Fruit fly (Drosophila melanogaster) whole organism, embryonic: Measurements from ENCODE around the gene Mtp.

Source experiments
- Aef1 ChIP-seq: fragments of 200-800 bp; sonication (Bioruptor generic); IDR thresholded peaks from 3 replicates; pipeline ENCODE4 v1.3.6; 2022; ENCODE audit warnings: missing biosample characterization, missing genetic modification characterization
- Atf-2 ChIP-seq: fragments of 200-800 bp; sonication (Bioruptor generic); optimal IDR thresholded peaks from 2 replicates; lab custom pipeline; 2016; ENCODE audit warnings: missing biosample characterization, missing genetic modification characterization
- CG11398 ChIP-seq: fragments of 200-800 bp; sonication (Bioruptor generic); optimal IDR thresholded peaks from 2 replicates; lab custom pipeline; 2016; ENCODE audit warnings: missing biosample characterization, missing genetic modification characterization
- CG11560 ChIP-seq: fragments of 200-800 bp; sonication (Bioruptor generic); IDR thresholded peaks from 3 replicates; pipeline ENCODE4 v1.3.6; 2022; ENCODE audit warnings: missing biosample characterization, missing genetic modification characterization
- CG12299 ChIP-seq: fragments of 200-800 bp; sonication (Bioruptor generic); optimal IDR thresholded peaks from 2 replicates; lab custom pipeline; 2018; ENCODE audit warnings: missing biosample characterization, mild to moderate bottlenecking, missing genetic modification characterization
- CG1233 ChIP-seq: fragments of 200-800 bp; sonication (Bioruptor generic); optimal IDR thresholded peaks from 4 replicates; lab custom pipeline; 2018; ENCODE audit warnings: missing biosample characterization, mild to moderate bottlenecking, missing genetic modification characterization
- CG15696 ChIP-seq: fragments of 200-800 bp; sonication (Bioruptor generic); optimal IDR thresholded peaks from 2 replicates; lab custom pipeline; 2019; ENCODE audit warnings: missing biosample characterization, mild to moderate bottlenecking, missing genetic modification characterization, moderate library complexity
- CG18476 ChIP-seq: fragments of 200-800 bp; sonication (Bioruptor generic); optimal IDR thresholded peaks from 2 replicates; lab custom pipeline; 2016; ENCODE audit warnings: missing biosample characterization, mild to moderate bottlenecking, missing genetic modification characterization
- CG3065 ChIP-seq: fragments of 200-800 bp; sonication (Bioruptor generic); optimal IDR thresholded peaks from 2 replicates; lab custom pipeline; 2016; ENCODE audit warnings: missing biosample characterization, missing genetic modification characterization
- CG31224 ChIP-seq: fragments of 200-800 bp; sonication (Bioruptor generic); IDR thresholded peaks from 2 replicates; pipeline ENCODE4 v1.3.6; 2022; ENCODE audit warnings: missing biosample characterization, missing genetic modification characterization
- CG31388 ChIP-seq: fragments of 200-800 bp; sonication (Bioruptor generic); optimal IDR thresholded peaks from 2 replicates; lab custom pipeline; 2016; ENCODE audit warnings: missing biosample characterization, missing genetic modification characterization
- CG4617 ChIP-seq: fragments of 200-800 bp; sonication (Bioruptor generic); optimal IDR thresholded peaks from 3 replicates; lab custom pipeline; 2016; ENCODE audit warnings: missing biosample characterization, missing genetic modification characterization, borderline replicate concordance
- CG7271 ChIP-seq: fragments of 200-800 bp; sonication (Bioruptor generic); optimal IDR thresholded peaks from 2 replicates; lab custom pipeline; 2018; ENCODE audit warnings: missing biosample characterization, mild to moderate bottlenecking, missing genetic modification characterization, moderate library complexity
- CG7745 ChIP-seq: fragments of 200-800 bp; sonication (Bioruptor generic); optimal IDR thresholded peaks from 2 replicates; lab custom pipeline; 2018; ENCODE audit warnings: missing biosample characterization, mild to moderate bottlenecking, missing genetic modification characterization, moderate library complexity
- CG7786 ChIP-seq: fragments of 200-800 bp; sonication (Bioruptor generic); optimal IDR thresholded peaks from 2 replicates; lab custom pipeline; 2016; ENCODE audit warnings: missing biosample characterization, missing genetic modification characterization
- CG7963 ChIP-seq: fragments of 200-800 bp; sonication (Bioruptor generic); IDR thresholded peaks from 3 replicates; pipeline ENCODE4 v1.3.6; 2022; ENCODE audit warnings: missing biosample characterization, missing genetic modification characterization; ENCODE audit not compliant: partially characterized antibody
- CG9609 ChIP-seq: fragments of 200-800 bp; sonication (Bioruptor generic); optimal IDR thresholded peaks from 3 replicates; lab custom pipeline; 2016; ENCODE audit warnings: missing biosample characterization, missing genetic modification characterization
- Doc2 ChIP-seq: fragments of 200-800 bp; sonication (Bioruptor generic); IDR thresholded peaks from 2 replicates; pipeline ENCODE4 v1.3.6; 2022; ENCODE audit warnings: missing biosample characterization, missing genetic modification characterization
- ERR ChIP-seq: fragments of 200-800 bp; sonication (Bioruptor generic); optimal IDR thresholded peaks from 2 replicates; lab custom pipeline; 2016; ENCODE audit warnings: missing biosample characterization, missing genetic modification characterization
- Gug ChIP-seq: fragments of 200-800 bp; sonication (Bioruptor generic); IDR thresholded peaks from 4 replicates; pipeline ENCODE4 v1.3.6; 2022; ENCODE audit warnings: missing biosample characterization, missing genetic modification characterization
- Hmr ChIP-seq: fragments of 200-800 bp; sonication (Bioruptor generic); optimal IDR thresholded peaks from 3 replicates; lab custom pipeline; 2017; ENCODE audit warnings: mild to moderate bottlenecking, missing biosample characterization, missing genetic modification reagents, missing genetic modification characterization
- Poxn ChIP-seq: fragments of 200-800 bp; sonication (Bioruptor generic); IDR thresholded peaks from 2 replicates; pipeline ENCODE4 v1.3.6; 2022; ENCODE audit warnings: missing biosample characterization, missing genetic modification characterization
- al ChIP-seq: fragments of 200-800 bp; sonication (Bioruptor generic); IDR thresholded peaks from 2 replicates; pipeline ENCODE4 v1.3.6; 2022; ENCODE audit warnings: missing biosample characterization, missing genetic modification characterization
- chm ChIP-seq: fragments of 200-800 bp; sonication (Bioruptor generic); IDR thresholded peaks from 2 replicates; pipeline ENCODE4 v1.3.6; 2022; ENCODE audit warnings: missing biosample characterization, missing genetic modification characterization
- dan ChIP-seq: fragments of 200-800 bp; sonication (Bioruptor generic); IDR thresholded peaks from 2 replicates; pipeline ENCODE4 v1.3.6; 2022; ENCODE audit warnings: missing biosample characterization, missing genetic modification characterization
- esg ChIP-seq: fragments of 200-800 bp; sonication (Bioruptor generic); conservative IDR thresholded peaks from 2 replicates; pipeline ENCODE4 v1.3.6; 2022; ENCODE audit warnings: missing biosample characterization, missing genetic modification characterization
- eve ChIP-seq, 2 experiments: fragments of >200 bp; optimal IDR thresholded peaks; 2 replicates each; lab custom pipeline; 2017; ENCODE audit warnings: missing biosample characterization in 2 of 2, missing genetic modification characterization in 2 of 2
- fd102C ChIP-seq: fragments of 200-800 bp; sonication (Bioruptor generic); optimal IDR thresholded peaks from 2 replicates; lab custom pipeline; 2018; ENCODE audit warnings: missing biosample characterization, mild to moderate bottlenecking, missing genetic modification characterization, moderate library complexity
- grn ChIP-seq: fragments of 200-800 bp; sonication (Bioruptor generic); optimal IDR thresholded peaks from 3 replicates; lab custom pipeline; 2017; ENCODE audit warnings: missing biosample characterization, missing genetic modification characterization
- h ChIP-seq: fragments of >200 bp; optimal IDR thresholded peaks from 2 replicates; lab custom pipeline; 2017
- ham ChIP-seq: fragments of 200-800 bp; sonication (Bioruptor generic); IDR thresholded peaks from 2 replicates; pipeline ENCODE4 v1.3.6; 2022; ENCODE audit warnings: missing biosample characterization, missing genetic modification characterization
- hb ChIP-seq: fragments of 200-800 bp; sonication (Bioruptor generic); IDR thresholded peaks from 3 replicates; pipeline ENCODE4 v1.3.6; 2022; ENCODE audit warnings: missing biosample characterization, missing genetic modification characterization; ENCODE audit not compliant: partially characterized antibody
- ind ChIP-seq: fragments of 200-800 bp; sonication (Bioruptor generic); optimal IDR thresholded peaks from 3 replicates; lab custom pipeline; 2016; ENCODE audit warnings: missing biosample characterization, missing genetic modification characterization
- insv ChIP-seq, 2 experiments: fragments of 200-800 bp; sonication (Bioruptor generic); optimal IDR thresholded peaks; 3 replicates each; lab custom pipeline; 2016 to 2018; ENCODE audit warnings: missing biosample characterization in 2 of 2, missing genetic modification characterization in 2 of 2
- kay ChIP-seq: fragments of 200-800 bp; sonication (Bioruptor generic); optimal IDR thresholded peaks from 2 replicates; lab custom pipeline; 2016; ENCODE audit warnings: missing biosample characterization, missing genetic modification characterization
- mld ChIP-seq: fragments of 200-800 bp; sonication (Bioruptor generic); IDR thresholded peaks from 3 replicates; pipeline ENCODE4 v1.3.6; 2022; ENCODE audit warnings: missing biosample characterization, missing genetic modification characterization; ENCODE audit not compliant: partially characterized antibody
- oc ChIP-seq: fragments of 200-800 bp; sonication (Bioruptor generic); optimal IDR thresholded peaks from 2 replicates; lab custom pipeline; 2018; ENCODE audit warnings: missing biosample characterization, mild to moderate bottlenecking, missing genetic modification characterization, moderate library complexity
- onecut ChIP-seq: fragments of 200-800 bp; sonication (Bioruptor generic); IDR thresholded peaks from 2 replicates; pipeline ENCODE4 v1.3.6; 2022; ENCODE audit warnings: missing biosample characterization, missing genetic modification characterization
- pfk ChIP-seq: fragments of 200-800 bp; sonication (Bioruptor generic); optimal IDR thresholded peaks from 2 replicates; lab custom pipeline; 2018; ENCODE audit warnings: missing biosample characterization, mild to moderate bottlenecking, missing genetic modification characterization, moderate library complexity
- ranshi ChIP-seq: fragments of 200-800 bp; sonication (Bioruptor generic); IDR thresholded peaks from 2 replicates; pipeline ENCODE4 v1.3.6; 2022; ENCODE audit warnings: missing biosample characterization, missing genetic modification characterization
- row ChIP-seq: fragments of 200-800 bp; sonication (Bioruptor generic); IDR thresholded peaks from 3 replicates; pipeline ENCODE4 v1.3.6; 2022; ENCODE audit warnings: missing biosample characterization, missing genetic modification characterization
- salm ChIP-seq: fragments of 200-800 bp; sonication (Bioruptor generic); optimal IDR thresholded peaks from 2 replicates; lab custom pipeline; 2018; ENCODE audit warnings: missing biosample characterization, mild to moderate bottlenecking, missing genetic modification characterization
- schlank ChIP-seq: fragments of 200-800 bp; sonication (Bioruptor generic); optimal IDR thresholded peaks from 2 replicates; lab custom pipeline; 2018; ENCODE audit warnings: missing biosample characterization, mild to moderate bottlenecking, missing genetic modification characterization
- shn ChIP-seq: fragments of 200-800 bp; sonication (Bioruptor generic); optimal IDR thresholded peaks from 3 replicates; lab custom pipeline; 2016; ENCODE audit warnings: missing biosample characterization, missing genetic modification characterization
- sisA ChIP-seq: fragments of 200-800 bp; sonication (Bioruptor generic); IDR thresholded peaks from 2 replicates; pipeline ENCODE4 v1.3.6; 2022; ENCODE audit warnings: missing biosample characterization, missing genetic modification characterization
- slbo ChIP-seq: fragments of 200-800 bp; sonication (Bioruptor generic); IDR thresholded peaks from 2 replicates; pipeline ENCODE4 v1.3.6; 2022; ENCODE audit warnings: missing biosample characterization, missing genetic modification characterization
- tgo ChIP-seq: fragments of 200-800 bp; sonication (Bioruptor generic); IDR thresholded peaks from 3 replicates; pipeline ENCODE4 v1.3.6; 2022; ENCODE audit warnings: missing biosample characterization, missing genetic modification characterization
- toy ChIP-seq: fragments of 200-800 bp; sonication (Bioruptor generic); IDR thresholded peaks from 2 replicates; pipeline ENCODE4 v1.3.6; 2022; ENCODE audit warnings: missing biosample characterization, missing genetic modification characterization
- vfl ChIP-seq: fragments of 200-800 bp; sonication (Bioruptor generic); optimal IDR thresholded peaks from 2 replicates; lab custom pipeline; 2016; ENCODE audit warnings: missing biosample characterization, missing genetic modification characterization
- zfh1 ChIP-seq: fragments of 200-800 bp; sonication (Bioruptor generic); IDR thresholded peaks from 3 replicates; pipeline ENCODE4 v1.3.6; 2022; ENCODE audit warnings: missing biosample characterization, missing genetic modification characterization
- zfh2 ChIP-seq: fragments of 200-800 bp; sonication (Bioruptor generic); optimal IDR thresholded peaks from 2 replicates; lab custom pipeline; 2016; ENCODE audit warnings: missing biosample characterization, missing genetic modification characterization

Gene Mtp

DNA sequence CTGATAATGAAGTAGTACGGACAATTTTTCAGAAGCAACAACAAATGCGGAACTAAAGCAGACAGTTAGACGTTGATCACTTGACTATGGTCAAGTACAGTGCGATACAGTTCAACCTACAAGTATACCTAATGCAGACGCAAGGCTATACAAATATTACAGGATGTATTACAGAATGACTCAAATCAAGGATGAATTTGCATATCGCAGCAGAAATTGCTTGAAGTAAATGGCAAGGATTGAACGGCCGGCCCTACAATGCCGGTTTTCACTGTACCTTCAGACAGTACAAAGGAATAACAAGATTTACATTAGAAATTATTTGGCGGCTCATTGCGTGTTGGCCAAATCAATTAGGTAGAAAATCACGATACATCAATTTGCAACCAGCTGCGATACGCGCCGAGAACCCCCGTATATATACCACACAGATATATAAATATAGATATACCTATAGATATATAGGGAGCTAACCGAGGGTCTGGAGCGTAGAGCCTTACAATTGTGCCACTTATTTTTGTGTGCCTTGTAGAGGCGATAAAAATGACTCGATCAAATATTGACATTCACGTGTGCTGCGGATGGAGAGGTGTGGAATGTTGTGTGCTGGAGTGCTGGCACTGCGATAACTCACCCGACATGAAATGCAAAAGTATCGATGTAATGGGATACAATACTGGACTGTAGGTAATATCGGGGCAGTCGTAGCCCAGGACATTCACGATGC is 41.2 kb downstream of the Mtp start (continued):
- TF ChIP-seq Atf-2 (GFP tag; lab: Kevin White, UChicago): peak; percentile 14
- no peak for TF ChIP-seq salm (tag; lab: Kevin White, UChicago)
- TF ChIP-seq toy (GFP tag; lab: Robert Waterston, UW): peak; percentile 61; the same call in 1 of the 2 replicates
- no peak for TF ChIP-seq h (lab: Kevin White, UChicago)
- TF ChIP-seq kay (GFP tag; lab: Kevin White, UChicago): peak; percentile 27
- no peak for TF ChIP-seq onecut (GFP tag; lab: Robert Waterston, UW)
- no peak for TF ChIP-seq tgo
- TF ChIP-seq schlank (tag; lab: Kevin White, UChicago): peak; percentile 60
- TF ChIP-seq CG12299 (tag; lab: Kevin White, UChicago): no peak
- TF ChIP-seq zfh1 (GFP tag; lab: Robert Waterston, UW): peak; percentile 52; the same call in 1 of the 3 replicates
- no peak for TF ChIP-seq ranshi (GFP tag; lab: Robert Waterston, UW)
- no peak for TF ChIP-seq CG4617 (GFP tag; lab: Kevin White, UChicago)
- TF ChIP-seq grn (GFP tag; lab: Kevin White, UChicago): no peak
- no peak for TF ChIP-seq CG7745
- peak; percentile 62; the same call in 1 of the 3 replicates for TF ChIP-seq CG11560 (tag; lab: Robert Waterston, UW)
- no peak for TF ChIP-seq vfl (GFP tag; lab: Kevin White, UChicago)
- no peak for TF ChIP-seq CG7271 (tag; lab: Kevin White, UChicago)
- TF ChIP-seq zfh2 (GFP tag; lab: Kevin White, UChicago): peak; percentile 61
- no peak for TF ChIP-seq CG1233 (GFP tag; lab: Kevin White, UChicago)
- TF ChIP-seq CG3065 (GFP tag; lab: Kevin White, UChicago): no peak
- peak; percentile 52 for TF ChIP-seq al (GFP tag; lab: Robert Waterston, UW)
- TF ChIP-seq Gug (GFP tag; lab: Robert Waterston, UW): peak; percentile 78; the same call in 3 of the 4 replicates
- no peak for TF ChIP-seq CG11398 (GFP tag; lab: Kevin White, UChicago)
- no peak for TF ChIP-seq fd102C (GFP tag; lab: Kevin White, UChicago)
- TF ChIP-seq Doc2 (GFP tag; lab: Robert Waterston, UW): no peak
- no peak for TF ChIP-seq CG7963
- no peak for TF ChIP-seq chm (GFP tag; lab: Robert Waterston, UW)
- no peak for TF ChIP-seq pfk (GFP tag; lab: Kevin White, UChicago)
- TF ChIP-seq ERR (GFP tag; lab: Kevin White, UChicago): peak; percentile 50
- TF ChIP-seq insv (GFP tag; optimal IDR thresholded peaks at IDR 0.05; lab: Kevin White, UChicago): no peak
- peak; percentile 55 for TF ChIP-seq sisA (GFP tag; lab: Robert Waterston, UW)
- peak; percentile 63 for TF ChIP-seq ind
- no peak for TF ChIP-seq oc (tag; lab: Kevin White, UChicago)
- peak; percentile 77; the same call in 2 of the 3 replicates for TF ChIP-seq row (GFP tag; lab: Robert Waterston, UW)
- peak; percentile 52 for TF ChIP-seq esg
- TF ChIP-seq shn (GFP tag; lab: Kevin White, UChicago): no peak
- TF ChIP-seq ham (GFP tag; lab: Robert Waterston, UW): 0 out of 2 replicates have a peak, but pooled peaks have one; percentile 19
- peak; percentile 59 for TF ChIP-seq CG31224 (GFP tag; lab: Robert Waterston, UW)
- peak; percentile 54; the same call in 1 of the 2 replicates for TF ChIP-seq Poxn (GFP tag; lab: Robert Waterston, UW)
- peak; percentile 55 for TF ChIP-seq CG7786 (GFP tag; lab: Kevin White, UChicago)
- TF ChIP-seq dan: no peak
- TF ChIP-seq eve (GFP tag; optimal IDR thresholded peaks at IDR 0.05; lab: Kevin White, UChicago): peak in 1 of 2 experiments; percentile 53
- TF ChIP-seq slbo: peak; percentile 91
- no peak for TF ChIP-seq mld (GFP tag; lab: Robert Waterston, UW)
- no peak for TF ChIP-seq hb (GFP tag; lab: Robert Waterston, UW)
- TF ChIP-seq CG15696 (tag; lab: Kevin White, UChicago): peak; percentile 27
- TF ChIP-seq CG31388 (GFP tag; lab: Kevin White, UChicago): no peak
- peak; percentile 54; the same call in 2 of the 3 replicates for TF ChIP-seq Aef1 (GFP tag; lab: Robert Waterston, UW)
- TF ChIP-seq CG9609 (GFP tag; lab: Kevin White, UChicago): peak; percentile 23
- peak; percentile 73 for TF ChIP-seq Hmr (GFP tag; lab: Kevin White, UChicago)
- TF ChIP-seq CG18476 (GFP tag; lab: Kevin White, UChicago): no peak
